Worm (Caenorhabditis elegans) whole organism, mixed stage, embryonic: ENCODE measurements around the gene ttr-59.

ENCODE experiments used
- bed-3 ChIP-seq: fragments of 200-800 bp; sonication (Bioruptor generic); optimal IDR thresholded peaks from 3 replicates; lab custom pipeline; 2018; ENCODE audit warnings: mild to moderate bottlenecking, missing genetic modification characterization, moderate library complexity, missing compliant biosample characterization
- blmp-1 ChIP-seq: fragments of 150-350 bp; optimal IDR thresholded peaks from 2 replicates; lab custom pipeline; 2014; ENCODE audit warnings: missing biosample characterization, missing genetic modification characterization
- ceh-39 ChIP-seq: fragments of 150-350 bp; optimal IDR thresholded peaks from 2 replicates; lab custom pipeline; 2014; ENCODE audit warnings: missing biosample characterization, missing genetic modification characterization
- ceh-43 ChIP-seq: fragments of 200-800 bp; sonication (Bioruptor generic); optimal IDR thresholded peaks from 2 replicates; lab custom pipeline; 2018; ENCODE audit warnings: mild to moderate bottlenecking, missing genetic modification characterization, moderate library complexity, missing compliant biosample characterization
- ceh-83 ChIP-seq: fragments of 200-800 bp; sonication (Bioruptor generic); optimal IDR thresholded peaks from 2 replicates; lab custom pipeline; 2018; ENCODE audit warnings: mild to moderate bottlenecking, missing genetic modification characterization, missing compliant biosample characterization
- ces-1 ChIP-seq: fragments of 150-350 bp; optimal IDR thresholded peaks from 2 replicates; lab custom pipeline; 2014; ENCODE audit warnings: missing biosample characterization, missing genetic modification reagents, missing genetic modification characterization
- cnd-1 ChIP-seq: fragments of 200-800 bp; sonication (Bioruptor generic); optimal IDR thresholded peaks from 2 replicates; lab custom pipeline; 2018; ENCODE audit warnings: mild to moderate bottlenecking, missing genetic modification characterization, missing compliant biosample characterization
- drap-1 ChIP-seq: fragments of 200-800 bp; sonication (Bioruptor generic); optimal IDR thresholded peaks from 3 replicates; lab custom pipeline; 2018; ENCODE audit warnings: mild to moderate bottlenecking, missing genetic modification characterization, missing compliant biosample characterization
- elt-1 ChIP-seq: sonication (generic microtip); optimal IDR thresholded peaks from 2 replicates; lab custom pipeline; 2017; ENCODE audit warnings: missing genetic modification characterization, mild to moderate bottlenecking, missing compliant biosample characterization, antibody characterized with exemption, moderate library complexity, borderline replicate concordance; ENCODE audit not compliant: insufficient read depth
- elt-3 ChIP-seq: fragments of 150-350 bp; optimal IDR thresholded peaks from 2 replicates; lab custom pipeline; 2014; ENCODE audit warnings: missing biosample characterization, missing genetic modification characterization
- flh-1 ChIP-seq: fragments of 200-800 bp; sonication (Bioruptor generic); optimal IDR thresholded peaks from 2 replicates; lab custom pipeline; 2018; ENCODE audit warnings: mild to moderate bottlenecking, missing genetic modification characterization, moderate library complexity, missing compliant biosample characterization
- ham-2 ChIP-seq: fragments of 200-800 bp; sonication (Bioruptor generic); optimal IDR thresholded peaks from 2 replicates; lab custom pipeline; 2018; ENCODE audit warnings: mild to moderate bottlenecking, missing genetic modification characterization, missing compliant biosample characterization
- hlh-1 ChIP-seq: fragments of 150-350 bp; optimal IDR thresholded peaks from 2 replicates; lab custom pipeline; 2014; ENCODE audit warnings: missing biosample characterization, missing genetic modification reagents, missing genetic modification characterization
- lin-13 ChIP-seq: fragments of 150-350 bp; optimal IDR thresholded peaks from 2 replicates; lab custom pipeline; 2014; ENCODE audit warnings: missing biosample characterization, missing genetic modification characterization
- lin-32 ChIP-seq: fragments of 200-800 bp; sonication (Bioruptor generic); optimal IDR thresholded peaks from 2 replicates; lab custom pipeline; 2018; ENCODE audit warnings: mild to moderate bottlenecking, missing genetic modification characterization, missing compliant biosample characterization
- mab-5 ChIP-seq: fragments of 150-350 bp; optimal IDR thresholded peaks from 2 replicates; lab custom pipeline; 2014; ENCODE audit warnings: missing biosample characterization, missing genetic modification characterization
- mep-1 ChIP-seq: fragments of 150-350 bp; optimal IDR thresholded peaks from 2 replicates; lab custom pipeline; 2017; ENCODE audit warnings: missing biosample characterization, missing genetic modification reagents, missing genetic modification characterization, inconsistent platforms
- mls-2 ChIP-seq: sonication (generic microtip); optimal IDR thresholded peaks from 2 replicates; lab custom pipeline; 2016; ENCODE audit warnings: mild to moderate bottlenecking, missing genetic modification characterization, moderate library complexity, missing compliant biosample characterization
- nhr-12 ChIP-seq: fragments of 150-350 bp; optimal IDR thresholded peaks from 2 replicates; lab custom pipeline; 2014; ENCODE audit warnings: missing biosample characterization, missing genetic modification characterization
- nhr-2 ChIP-seq: fragments of 150-350 bp; optimal IDR thresholded peaks from 2 replicates; lab custom pipeline; 2014; ENCODE audit warnings: missing biosample characterization, missing genetic modification characterization
- nhr-237 ChIP-seq: fragments of 150-350 bp; optimal IDR thresholded peaks from 2 replicates; lab custom pipeline; 2014; ENCODE audit warnings: missing biosample characterization, missing genetic modification characterization
- nhr-28 ChIP-seq: fragments of 150-350 bp; optimal IDR thresholded peaks from 2 replicates; lab custom pipeline; 2014; ENCODE audit warnings: missing biosample characterization, missing genetic modification characterization
- pha-4 ChIP-seq: fragments of 150-350 bp; optimal IDR thresholded peaks from 2 replicates; lab custom pipeline; 2018; ENCODE audit warnings: missing biosample characterization, missing genetic modification reagents, missing genetic modification characterization
- snpc-4 ChIP-seq: fragments of 150-350 bp; optimal IDR thresholded peaks from 2 replicates; lab custom pipeline; 2014; ENCODE audit warnings: missing biosample characterization, missing genetic modification characterization
- tbx-8 ChIP-seq: fragments of 200-800 bp; sonication (Bioruptor generic); optimal IDR thresholded peaks from 2 replicates; lab custom pipeline; 2018; ENCODE audit warnings: mild to moderate bottlenecking, missing genetic modification characterization, moderate library complexity, missing compliant biosample characterization
- unc-120 ChIP-seq: sonication (generic microtip); optimal IDR thresholded peaks from 2 replicates; lab custom pipeline; 2017; ENCODE audit warnings: missing genetic modification characterization, missing compliant biosample characterization; ENCODE audit not compliant: poor library complexity, severe bottlenecking
- unc-39 ChIP-seq: fragments of 150-350 bp; optimal IDR thresholded peaks from 2 replicates; lab custom pipeline; 2014; ENCODE audit warnings: missing biosample characterization, missing genetic modification characterization
- unc-62 ChIP-seq: fragments of 150-350 bp; optimal IDR thresholded peaks from 2 replicates; lab custom pipeline; 2014; ENCODE audit warnings: missing biosample characterization, missing genetic modification reagents, missing genetic modification characterization

The ttr-59 gene

DNA sequence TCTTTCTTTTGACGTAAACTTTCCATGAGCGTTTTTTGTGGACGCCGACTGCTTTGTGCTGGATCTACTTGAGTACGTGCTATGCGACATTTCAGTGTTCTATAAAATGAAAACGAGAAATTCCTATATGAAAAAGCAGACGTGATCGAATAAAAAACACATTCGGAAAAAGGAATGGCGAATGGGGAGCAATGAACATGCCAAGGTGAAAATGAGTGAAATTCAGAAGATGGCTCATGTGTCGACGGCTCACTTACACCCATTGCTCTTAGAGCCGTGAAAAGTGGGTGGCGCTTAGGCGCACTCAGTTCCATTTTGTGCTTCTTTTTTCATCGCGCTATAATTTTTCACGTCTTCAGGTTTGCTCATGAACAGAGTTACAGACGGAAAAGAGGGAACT lies 31.0 kb upstream of the ttr-59 start, which contains the start of gene K03A1.4:
K03A1.4 (minus strand) TSS at position 101 of the 400 bp plus-strand sequence.
- TF ChIP-seq unc-39 (tag; lab: Kevin White, UChicago): no peak
- TF ChIP-seq lin-32 (GFP tag; lab: Kevin White, UChicago): no peak
- no peak for TF ChIP-seq ces-1 (GFP tag; lab: Kevin White, UChicago)
- TF ChIP-seq bed-3 (GFP tag; lab: Kevin White, UChicago): no peak
- TF ChIP-seq unc-120: no peak
- TF ChIP-seq snpc-4 (tag; lab: Kevin White, UChicago): no peak
- TF ChIP-seq pha-4 (tag; lab: Kevin White, UChicago): no peak
- no peak for TF ChIP-seq mls-2 (tag; lab: Kevin White, UChicago)
- no peak for TF ChIP-seq mep-1 (tag; lab: Kevin White, UChicago)
- TF ChIP-seq, all 35 proteins: peak for 0

- no peak for TF ChIP-seq mep-1 (tag; lab: Kevin White, UChicago)
- no peak for TF ChIP-seq nhr-237 (tag; lab: Kevin White, UChicago)
- TF ChIP-seq pha-4 (tag; lab: Kevin White, UChicago): no peak
- no peak for TF ChIP-seq elt-3
- TF ChIP-seq tbx-8 (GFP tag; lab: Kevin White, UChicago): no peak
- TF ChIP-seq elt-1 (tag; lab: Kevin White, UChicago): no peak
- no peak for TF ChIP-seq bed-3 (GFP tag; lab: Kevin White, UChicago)
- no peak for TF ChIP-seq nhr-28 (tag; lab: Kevin White, UChicago)
- no peak for TF ChIP-seq ceh-83 (GFP tag; lab: Kevin White, UChicago)
- no peak for TF ChIP-seq drap-1 (GFP tag; lab: Kevin White, UChicago)
Measured at ce11 chrX:7303115-7303514, 26.5 kb upstream of the ttr-59 start.

- TF ChIP-seq elt-3: peak; percentile 52
- TF ChIP-seq elt-1 (tag; lab: Kevin White, UChicago): peak; percentile 59
- TF ChIP-seq hlh-1: peak; percentile 45
- TF ChIP-seq mls-2 (tag; lab: Kevin White, UChicago): no peak
Measured at ce11 chrX:7305520-7306186, 24.0 kb upstream of the ttr-59 start, which contains the start of gene sur-5. sur-5 (minus strand) TSS chrX:7305570.

DNA sequence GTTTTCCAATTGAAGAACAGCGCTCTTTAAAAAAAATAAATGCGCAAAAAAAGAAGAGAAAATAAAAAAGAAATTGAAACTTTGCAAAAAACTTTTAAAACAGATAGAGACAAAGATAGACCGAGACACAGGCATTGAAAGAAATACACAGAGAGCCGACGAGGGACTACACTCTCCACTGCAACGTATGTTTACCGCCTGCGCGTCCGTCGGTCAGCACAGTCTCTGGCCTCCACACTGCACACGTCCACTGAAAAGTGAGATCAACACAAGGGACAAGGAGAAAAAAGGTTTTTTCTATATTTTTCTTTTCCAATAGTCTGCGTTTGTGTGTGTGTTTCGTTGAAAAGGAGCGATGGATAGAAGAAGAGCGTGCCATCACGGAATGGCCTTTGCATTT lies 23.2 kb upstream of the ttr-59 start:
- no peak for TF ChIP-seq ceh-43 (GFP tag; lab: Kevin White, UChicago)
- no peak for TF ChIP-seq nhr-12 (tag; lab: Kevin White, UChicago)
- TF ChIP-seq nhr-2 (tag; lab: Kevin White, UChicago): peak; percentile 31
- peak; percentile 7 for TF ChIP-seq ces-1 (GFP tag; lab: Kevin White, UChicago)
- no peak for TF ChIP-seq tbx-8 (GFP tag; lab: Kevin White, UChicago)
- peak; percentile 17 for TF ChIP-seq pha-4 (tag; lab: Kevin White, UChicago)
- TF ChIP-seq unc-120: peak; percentile 57

DNA sequence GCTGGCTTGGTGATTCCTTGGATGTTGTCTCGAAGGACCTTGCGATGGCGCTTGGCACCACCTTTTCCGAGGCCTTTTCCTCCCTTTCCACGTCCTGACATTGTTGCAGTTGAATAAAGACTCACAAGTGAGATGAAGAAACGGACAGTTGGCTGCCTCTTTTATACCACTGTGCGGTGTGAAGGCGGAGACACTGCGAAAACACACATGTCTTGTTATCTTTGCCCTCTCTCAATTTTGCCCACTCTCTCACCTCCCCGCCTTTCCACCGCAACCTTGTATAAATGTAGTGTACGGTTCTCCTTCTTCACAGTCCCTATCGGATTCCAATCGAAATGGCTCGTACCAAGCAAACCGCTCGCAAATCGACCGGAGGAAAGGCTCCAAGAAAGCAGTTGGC lies 19.8 kb upstream of the ttr-59 start, which contains the start of the genes his-38 and his-40:
his-38 (minus strand) TSS at position 101 of the 400 bp plus-strand sequence.
his-40 (plus strand) TSS at position 336 of the 400 bp plus-strand sequence.
- TF ChIP-seq unc-62 (GFP tag; lab: Kevin White, UChicago) (no peak), lin-32 (GFP tag; lab: Kevin White, UChicago) (no peak), ceh-83 (GFP tag; lab: Kevin White, UChicago) (no peak), flh-1 (no peak), unc-39 (tag; lab: Kevin White, UChicago) (no peak), nhr-28 (tag; lab: Kevin White, UChicago) (no peak), mab-5 (tag; lab: Kevin White, UChicago) (no peak)

DNA sequence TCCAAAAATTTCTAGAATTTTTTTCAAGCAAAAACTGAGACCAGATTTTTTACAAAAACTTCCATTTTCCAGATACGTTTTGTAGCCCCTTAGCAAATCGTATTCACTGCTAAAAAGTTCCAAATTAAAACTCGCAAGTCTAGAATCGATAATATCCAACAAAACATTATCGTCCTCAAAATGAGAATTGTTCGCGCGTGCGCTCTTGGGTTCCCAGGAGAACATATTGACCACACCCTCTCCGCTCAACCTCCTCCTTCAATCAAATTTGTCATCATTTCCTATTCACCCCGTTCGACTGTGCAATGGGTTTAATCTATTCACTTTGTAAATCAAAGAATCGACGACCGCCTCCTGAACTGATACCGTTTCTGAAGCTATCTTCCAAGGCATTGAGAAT lies 17.7 kb upstream of the ttr-59 start:
- TF ChIP-seq pha-4 (tag; lab: Kevin White, UChicago) (no peak), mab-5 (tag; lab: Kevin White, UChicago) (no peak), ham-2 (GFP tag; lab: Kevin White, UChicago) (no peak), lin-32 (GFP tag; lab: Kevin White, UChicago) (no peak), lin-13 (tag; lab: Kevin White, UChicago) (no peak), ceh-39 (no peak), nhr-2 (tag; lab: Kevin White, UChicago) (no peak), mls-2 (tag; lab: Kevin White, UChicago) (no peak), nhr-237 (tag; lab: Kevin White, UChicago) (no peak), nhr-12 (tag; lab: Kevin White, UChicago) (no peak), mep-1 (tag; lab: Kevin White, UChicago) (no peak), hlh-1 (no peak), ceh-83 (GFP tag; lab: Kevin White, UChicago) (no peak), cnd-1 (tag; lab: Kevin White, UChicago) (no peak), blmp-1 (tag; lab: Kevin White, UChicago) (no peak), unc-39 (tag; lab: Kevin White, UChicago) (no peak), tbx-8 (GFP tag; lab: Kevin White, UChicago) (no peak), flh-1 (no peak), unc-62 (GFP tag; lab: Kevin White, UChicago) (no peak)
